Worm (Caenorhabditis elegans) whole organism, L1 larva: ENCODE measurements around the gene M02B1.3.

Experiments
- C34B4.2 ChIP-seq: sonication (generic microtip); optimal IDR thresholded peaks from 2 replicates; lab custom pipeline; 2017; ENCODE audit warnings: mild to moderate bottlenecking, missing genetic modification characterization, missing compliant biosample characterization
- F16B12.6 ChIP-seq: fragments of 150-350 bp; optimal IDR thresholded peaks from 2 replicates; lab custom pipeline; 2014; ENCODE audit warnings: missing biosample characterization, missing genetic modification characterization
- Y116A8C.19 ChIP-seq: sonication (generic microtip); optimal IDR thresholded peaks from 2 replicates; lab custom pipeline; 2016; ENCODE audit warnings: missing compliant biosample characterization, missing genetic modification characterization, borderline replicate concordance
- aha-1 ChIP-seq: fragments of 150-350 bp; optimal IDR thresholded peaks from 2 replicates; lab custom pipeline; 2014; ENCODE audit warnings: missing biosample characterization, missing genetic modification characterization
- blmp-1 ChIP-seq: fragments of 150-350 bp; optimal IDR thresholded peaks from 2 replicates; lab custom pipeline; 2014; ENCODE audit warnings: missing biosample characterization, missing genetic modification characterization
- ceh-82 ChIP-seq, 3 experiments: fragments of 150-350 bp in 1 of 3; sonication (generic microtip) in 2 of 3; optimal IDR thresholded peaks; 2 replicates each; lab custom pipeline; 2014 to 2017; ENCODE audit warnings: missing biosample characterization in 3 of 3, missing genetic modification characterization in 3 of 3
- dsc-1 ChIP-seq: sonication (generic microtip); optimal IDR thresholded peaks from 2 replicates; lab custom pipeline; 2016; ENCODE audit warnings: mild to moderate bottlenecking, missing genetic modification characterization, missing compliant biosample characterization
- efl-1 ChIP-seq, 4 experiments: fragments of 150-350 bp; optimal IDR thresholded peaks in 3 of 4; peaks in 1 of 4; 1 replicate in 1 of 4; 2 replicates in 3 of 4; lab custom pipeline; 2014; ENCODE audit warnings: missing biosample characterization in 2 of 4, missing genetic modification characterization in 2 of 4, missing genetic modification reagents in 2 of 4
- elt-2 ChIP-seq: sonication (generic microtip); optimal IDR thresholded peaks from 2 replicates; lab custom pipeline; 2016; ENCODE audit warnings: missing genetic modification characterization, mild to moderate bottlenecking, inconsistent platforms, missing compliant biosample characterization, missing genetic modification reagents
- elt-3 ChIP-seq, 6 experiments: fragments of 150-350 bp in 1 of 6; sonication (generic microtip); optimal IDR thresholded peaks; 2 replicates each; lab custom pipeline; 2017 to 2018; ENCODE audit warnings: missing biosample characterization in 6 of 6, missing genetic modification characterization in 6 of 6, inconsistent platforms in 1 of 6
- fkh-4 ChIP-seq: sonication (generic microtip); optimal IDR thresholded peaks from 2 replicates; lab custom pipeline; 2016; ENCODE audit warnings: missing compliant biosample characterization, missing genetic modification characterization, borderline replicate concordance
- fkh-8 ChIP-seq: sonication (generic microtip); optimal IDR thresholded peaks from 2 replicates; lab custom pipeline; 2016; ENCODE audit warnings: mild to moderate bottlenecking, missing genetic modification characterization, missing compliant biosample characterization
- fos-1 ChIP-seq: fragments of 150-350 bp; optimal IDR thresholded peaks from 2 replicates; lab custom pipeline; 2014; ENCODE audit warnings: missing biosample characterization, missing genetic modification characterization
- grh-1 ChIP-seq: fragments of 200-800 bp; sonication (Bioruptor generic); IDR thresholded peaks from 2 replicates; pipeline ENCODE4 v1.3.6; 2022; ENCODE audit warnings: missing genetic modification reagents, missing genetic modification characterization, missing compliant biosample characterization
- jun-1 ChIP-seq: fragments of 150-350 bp; optimal IDR thresholded peaks from 2 replicates; lab custom pipeline; 2014; ENCODE audit warnings: missing biosample characterization, missing genetic modification reagents, missing genetic modification characterization
- lin-13 ChIP-seq: fragments of 150-350 bp; optimal IDR thresholded peaks from 2 replicates; lab custom pipeline; 2014; ENCODE audit warnings: missing biosample characterization, missing genetic modification reagents, missing genetic modification characterization
- mep-1 ChIP-seq: fragments of 150-350 bp; optimal IDR thresholded peaks from 2 replicates; lab custom pipeline; 2014; ENCODE audit warnings: missing biosample characterization, missing genetic modification characterization
- nhr-12 ChIP-seq: sonication (generic microtip); optimal IDR thresholded peaks from 2 replicates; lab custom pipeline; 2017; ENCODE audit warnings: missing biosample characterization, missing genetic modification characterization
- nhr-19 ChIP-seq: fragments of 200-800 bp; sonication (Bioruptor generic); conservative IDR thresholded peaks from 2 replicates; pipeline ENCODE4 v1.3.6; 2022; ENCODE audit warnings: missing genetic modification characterization, missing compliant biosample characterization
- nhr-20 ChIP-seq: sonication (generic microtip); optimal IDR thresholded peaks from 2 replicates; lab custom pipeline; 2016; ENCODE audit warnings: mild to moderate bottlenecking, missing genetic modification characterization, missing compliant biosample characterization
- nhr-28 ChIP-seq: fragments of 150-350 bp; optimal IDR thresholded peaks from 2 replicates; lab custom pipeline; 2014; ENCODE audit warnings: missing biosample characterization, missing genetic modification characterization
- nhr-47 ChIP-seq: sonication (generic microtip); optimal IDR thresholded peaks from 2 replicates; lab custom pipeline; 2016; ENCODE audit warnings: mild to moderate bottlenecking, missing genetic modification characterization, moderate library complexity, missing compliant biosample characterization
- nhr-71 ChIP-seq: sonication (generic microtip); optimal IDR thresholded peaks from 2 replicates; lab custom pipeline; 2016; ENCODE audit warnings: mild to moderate bottlenecking, missing genetic modification characterization, moderate library complexity, missing compliant biosample characterization
- nhr-85 ChIP-seq: sonication (generic microtip); peaks from one replicate; lab custom pipeline; 2016; ENCODE audit warnings: missing genetic modification characterization, inconsistent platforms, missing compliant biosample characterization
- nhr-90 ChIP-seq: sonication (generic microtip); optimal IDR thresholded peaks from 2 replicates; lab custom pipeline; 2016; ENCODE audit warnings: mild to moderate bottlenecking, missing genetic modification characterization, missing compliant biosample characterization; ENCODE audit not compliant: poor library complexity
- pax-3 ChIP-seq: fragments of 200-800 bp; sonication (Bioruptor generic); optimal IDR thresholded peaks from 2 replicates; lab custom pipeline; 2018; ENCODE audit warnings: mild to moderate bottlenecking, missing genetic modification characterization, moderate library complexity, missing compliant biosample characterization
- pqm-1 ChIP-seq: sonication (generic microtip); optimal IDR thresholded peaks from 3 replicates; lab custom pipeline; 2017; ENCODE audit warnings: missing biosample characterization, missing genetic modification characterization
- skn-1 ChIP-seq: fragments of 150-350 bp; optimal IDR thresholded peaks from 2 replicates; lab custom pipeline; 2014; ENCODE audit warnings: missing biosample characterization, missing genetic modification characterization
- snpc-4 ChIP-seq: fragments of 150-350 bp; optimal IDR thresholded peaks from 2 replicates; lab custom pipeline; 2014; ENCODE audit warnings: missing biosample characterization, missing genetic modification characterization
- snu-23 ChIP-seq: sonication (generic microtip); optimal IDR thresholded peaks from 2 replicates; lab custom pipeline; 2016; ENCODE audit warnings: missing genetic modification characterization, missing compliant biosample characterization
- sptf-1 ChIP-seq: fragments of 150-350 bp; optimal IDR thresholded peaks from 2 replicates; lab custom pipeline; 2014; ENCODE audit warnings: missing biosample characterization, missing genetic modification characterization
- sup-37 ChIP-seq: fragments of 200-800 bp; sonication (Bioruptor generic); optimal IDR thresholded peaks from 2 replicates; lab custom pipeline; 2018; ENCODE audit warnings: mild to moderate bottlenecking, missing genetic modification characterization, missing compliant biosample characterization
- tlp-1 ChIP-seq: fragments of 150-350 bp; optimal IDR thresholded peaks from 2 replicates; lab custom pipeline; 2014; ENCODE audit warnings: missing biosample characterization, missing genetic modification characterization
- unc-130 ChIP-seq: fragments of 150-350 bp; optimal IDR thresholded peaks from 2 replicates; lab custom pipeline; 2017; ENCODE audit warnings: missing biosample characterization, missing genetic modification characterization, inconsistent platforms
- unc-30 ChIP-seq: sonication (generic microtip); optimal IDR thresholded peaks from 2 replicates; lab custom pipeline; 2017; ENCODE audit warnings: missing biosample characterization, missing genetic modification characterization
- ztf-11 ChIP-seq, 2 experiments: sonication (generic microtip); optimal IDR thresholded peaks; 2 replicates each; lab custom pipeline; 2016 to 2017; ENCODE audit warnings: missing genetic modification characterization in 2 of 2, missing biosample characterization in 1 of 2, missing compliant biosample characterization in 1 of 2

Gene M02B1.3

ce11 chrIV:12836208-12836607, at the start of gene M02B1.3:
M02B1.3 (plus strand) TSS chrIV:12836508.
- TF ChIP-seq lin-13: no peak
- TF ChIP-seq mep-1 (tag; lab: Kevin White, UChicago): no peak
- no peak for TF ChIP-seq skn-1
- no peak for TF ChIP-seq pqm-1 (tag; lab: Kevin White, UChicago)
- TF ChIP-seq nhr-20 (tag; lab: Kevin White, UChicago): no peak

- TF ChIP-seq nhr-90 (tag; lab: Kevin White, UChicago) (peak; percentile 45), efl-1 (optimal IDR thresholded peaks at IDR 0.05; lab: Kevin White, UChicago) (peak in 1 of 2 experiments; percentile 1), efl-1 (GFP tag; optimal IDR thresholded peaks at IDR 0.05 in 1 of 2; lab: Kevin White, UChicago) (peak in 1 of 2 experiments; percentile 32), nhr-85 (peak; percentile 50), elt-2 (peak; percentile 10), snpc-4 (tag; lab: Kevin White, UChicago) (peak; percentile 77), nhr-19 (peak; percentile 29; the same call in 1 of the 2 replicates), nhr-47 (tag; lab: Kevin White, UChicago) (peak; percentile 33), nhr-71 (tag; lab: Kevin White, UChicago) (peak; percentile 21), snu-23 (GFP tag; lab: Kevin White, UChicago) (peak; percentile 0)
- TF ChIP-seq, all 84 proteins: peak for 9; not testable (repeated sequence) for 75
Measured at ce11 chrIV:12786996-12787395, 49.3 kb upstream of the M02B1.3 start.

- TF ChIP-seq aha-1 (tag; lab: Kevin White, UChicago) (no peak), unc-130 (tag; lab: Kevin White, UChicago) (no peak), ceh-82 (tag; optimal IDR thresholded peaks at IDR 0.05; lab: Kevin White, UChicago) (no peak), efl-1 (optimal IDR thresholded peaks at IDR 0.05; lab: Kevin White, UChicago) (no peak), efl-1 (GFP tag; optimal IDR thresholded peaks at IDR 0.05 in 1 of 2; lab: Kevin White, UChicago) (peak in 1 of 2 experiments; percentile 18)
Measured at ce11 chrIV:12789088-12789487, 47.2 kb upstream of the M02B1.3 start, which contains the start of gene F07C6.3. F07C6.3 (plus strand) TSS chrIV:12789235.

- TF ChIP-seq tlp-1 (tag; lab: Kevin White, UChicago): no peak
- TF ChIP-seq Y116A8C.19 (tag; lab: Kevin White, UChicago): no peak
- TF ChIP-seq, all 84 proteins: peak for 0
Measured at ce11 chrIV:12790871-12791270, 45.4 kb upstream of the M02B1.3 start, which contains the start of gene F07C6.2. F07C6.2 (plus strand) TSS chrIV:12791171.

- TF ChIP-seq elt-3 (tag; optimal IDR thresholded peaks at IDR 0.05; lab: Kevin White, UChicago) (no peak), mep-1 (tag; lab: Kevin White, UChicago) (no peak), nhr-20 (tag; lab: Kevin White, UChicago) (no peak)
Measured at ce11 chrIV:12792494-12792893, 43.8 kb upstream of the M02B1.3 start, which contains the start of gene F07C6.6. F07C6.6 (plus strand) TSS chrIV:12792794.

- TF ChIP-seq dsc-1: no peak
- TF ChIP-seq nhr-85: no peak
- TF ChIP-seq F16B12.6 (tag; lab: Kevin White, UChicago): no peak
- no peak for TF ChIP-seq unc-30 (tag; lab: Kevin White, UChicago)
- no peak for TF ChIP-seq nhr-28 (tag; lab: Kevin White, UChicago)
- TF ChIP-seq sptf-1: no peak
- TF ChIP-seq fkh-4 (tag; lab: Kevin White, UChicago): no peak
- no peak for TF ChIP-seq snu-23 (GFP tag; lab: Kevin White, UChicago)
- TF ChIP-seq pax-3 (tag; lab: Kevin White, UChicago): no peak
- TF ChIP-seq elt-2: no peak
- TF ChIP-seq fos-1 (tag; lab: Kevin White, UChicago): no peak
- TF ChIP-seq mep-1 (tag; lab: Kevin White, UChicago): no peak
- no peak for TF ChIP-seq sup-37 (GFP tag; lab: Kevin White, UChicago)
- TF ChIP-seq ztf-11 (tag; optimal IDR thresholded peaks at IDR 0.05; lab: Kevin White, UChicago): no peak
- no peak for TF ChIP-seq C34B4.2 (tag; lab: Kevin White, UChicago)
- no peak for TF ChIP-seq fkh-8 (tag; lab: Kevin White, UChicago)
- TF ChIP-seq blmp-1: no peak
- TF ChIP-seq grh-1 (GFP tag; lab: Robert Waterston, UW): no peak
- no peak for TF ChIP-seq jun-1 (tag; lab: Kevin White, UChicago)
- no peak for TF ChIP-seq nhr-12
Measured at ce11 chrIV:12793621-12794020, 42.7 kb upstream of the M02B1.3 start, which contains the start of gene pin-2. pin-2 (plus strand) TSS chrIV:12793847.
